Fruit fly (Drosophila melanogaster) whole organism, embryonic: Measurements from ENCODE around the gene Rbbp5.

ENCODE experiments used
- Ada2b ChIP-seq: fragments of 200-800 bp; sonication (Bioruptor generic); IDR thresholded peaks from 2 replicates; pipeline ENCODE4 v1.3.6; 2022; ENCODE audit warnings: missing biosample characterization, missing genetic modification characterization
- Asciz ChIP-seq: fragments of 200-800 bp; sonication (Bioruptor generic); optimal IDR thresholded peaks from 2 replicates; lab custom pipeline; 2017; ENCODE audit warnings: missing biosample characterization, mild to moderate bottlenecking, missing genetic modification characterization, missing genetic modification reagents
- Atf-2 ChIP-seq: fragments of 200-800 bp; sonication (Bioruptor generic); optimal IDR thresholded peaks from 2 replicates; lab custom pipeline; 2016; ENCODE audit warnings: missing biosample characterization, missing genetic modification characterization
- CG10565 ChIP-seq: fragments of 200-800 bp; sonication (Bioruptor generic); optimal IDR thresholded peaks from 3 replicates; lab custom pipeline; 2016; ENCODE audit warnings: missing biosample characterization, mild to moderate bottlenecking, missing genetic modification characterization
- CG12104 ChIP-seq: fragments of 200-800 bp; sonication (Bioruptor generic); optimal IDR thresholded peaks from 3 replicates; lab custom pipeline; 2016; ENCODE audit warnings: missing biosample characterization, missing genetic modification characterization
- CG14050 ChIP-seq: fragments of 200-800 bp; sonication (Bioruptor generic); IDR thresholded peaks from 3 replicates; pipeline ENCODE4 v1.3.6; 2022; ENCODE audit warnings: missing biosample characterization, missing genetic modification characterization
- CG15601 ChIP-seq: fragments of 200-800 bp; sonication (Bioruptor generic); optimal IDR thresholded peaks from 3 replicates; lab custom pipeline; 2019; ENCODE audit warnings: missing biosample characterization, mild to moderate bottlenecking, missing genetic modification characterization, moderate library complexity
- CG17385 ChIP-seq: fragments of 200-800 bp; sonication (Bioruptor generic); optimal IDR thresholded peaks from 3 replicates; lab custom pipeline; 2018; ENCODE audit warnings: missing biosample characterization, mild to moderate bottlenecking, missing genetic modification characterization
- CG1792 ChIP-seq: fragments of 200-800 bp; sonication (Bioruptor generic); optimal IDR thresholded peaks from 2 replicates; lab custom pipeline; 2016; ENCODE audit warnings: missing biosample characterization, missing genetic modification characterization
- CG2116 ChIP-seq: fragments of 200-800 bp; sonication (Bioruptor generic); optimal IDR thresholded peaks from 3 replicates; lab custom pipeline; 2018; ENCODE audit warnings: missing biosample characterization, mild to moderate bottlenecking, missing genetic modification characterization
- CG2875 ChIP-seq: fragments of 200-800 bp; sonication (Bioruptor generic); optimal IDR thresholded peaks from 2 replicates; lab custom pipeline; 2017; ENCODE audit warnings: missing biosample characterization, mild to moderate bottlenecking, missing genetic modification characterization, missing genetic modification reagents
- CG7963 ChIP-seq: fragments of 200-800 bp; sonication (Bioruptor generic); IDR thresholded peaks from 3 replicates; pipeline ENCODE4 v1.3.6; 2022; ENCODE audit warnings: missing biosample characterization, missing genetic modification characterization; ENCODE audit not compliant: partially characterized antibody
- CG9817 ChIP-seq: fragments of 200-800 bp; sonication (Bioruptor generic); optimal IDR thresholded peaks from 2 replicates; lab custom pipeline; 2018; ENCODE audit warnings: missing biosample characterization, mild to moderate bottlenecking, missing genetic modification characterization, moderate library complexity
- CkIIα-i1 ChIP-seq: fragments of 200-800 bp; sonication (Bioruptor generic); IDR thresholded peaks from 2 replicates; pipeline ENCODE4 v1.3.6; 2022; ENCODE audit warnings: missing biosample characterization, missing genetic modification characterization
- Dad ChIP-seq: fragments of 200-800 bp; sonication (Bioruptor generic); optimal IDR thresholded peaks from 3 replicates; lab custom pipeline; 2016; ENCODE audit warnings: missing biosample characterization, missing genetic modification characterization
- Dbx ChIP-seq: fragments of 200-800 bp; sonication (Bioruptor generic); IDR thresholded peaks from 3 replicates; pipeline ENCODE4 v1.3.6; 2022; ENCODE audit warnings: missing biosample characterization, missing genetic modification characterization
- Dek ChIP-seq: fragments of 200-800 bp; sonication (Bioruptor generic); optimal IDR thresholded peaks from 3 replicates; lab custom pipeline; 2019; ENCODE audit warnings: missing biosample characterization, mild to moderate bottlenecking, missing genetic modification characterization, moderate library complexity
- Ets65A ChIP-seq: fragments of 200-800 bp; sonication (Bioruptor generic); peaks from one replicate; lab custom pipeline; 2016; ENCODE audit warnings: missing biosample characterization, missing genetic modification characterization
- HLH54F ChIP-seq: fragments of 200-800 bp; sonication (Bioruptor generic); optimal IDR thresholded peaks from 3 replicates; lab custom pipeline; 2016; ENCODE audit warnings: missing biosample characterization, missing genetic modification characterization
- HLHmδ ChIP-seq: fragments of 200-800 bp; sonication (Bioruptor generic); optimal IDR thresholded peaks from 2 replicates; lab custom pipeline; 2018; ENCODE audit warnings: missing biosample characterization, mild to moderate bottlenecking, missing genetic modification characterization, moderate library complexity
- Med ChIP-seq: fragments of 200-800 bp; sonication (Bioruptor generic); peaks from one replicate; lab custom pipeline; 2016; ENCODE audit warnings: missing biosample characterization, missing genetic modification characterization, mild to moderate bottlenecking, inconsistent platforms, moderate library complexity
- Stat92E ChIP-seq, 3 experiments: fragments of >200 bp in 2 of 3; fragments of 200-800 bp in 1 of 3; sonication (Bioruptor generic) in 1 of 3; optimal IDR thresholded peaks; 2 replicates each; lab custom pipeline; 2017 to 2019; ENCODE audit warnings: missing biosample characterization in 3 of 3, missing genetic modification characterization in 3 of 3, mild to moderate bottlenecking in 1 of 3, moderate library complexity in 1 of 3
- Taf1 ChIP-seq: fragments of 200-800 bp; sonication (Bioruptor generic); IDR thresholded peaks from 2 replicates; pipeline ENCODE4 v1.3.6; 2022; ENCODE audit warnings: missing biosample characterization, missing genetic modification characterization
- Trl ChIP-seq, 3 experiments: fragments of >200 bp in 2 of 3; fragments of 200-800 bp in 1 of 3; sonication (Bioruptor generic) in 1 of 3; optimal IDR thresholded peaks; 2 replicates in 1 of 3; 3 replicates in 2 of 3; lab custom pipeline; 2016 to 2017; ENCODE audit warnings: missing biosample characterization in 1 of 3, missing genetic modification characterization in 1 of 3
- amos ChIP-seq: fragments of 200-800 bp; sonication (Bioruptor generic); IDR thresholded peaks from 2 replicates; pipeline ENCODE4 v1.3.6; 2022; ENCODE audit warnings: missing biosample characterization, missing genetic modification characterization; ENCODE audit not compliant: partially characterized antibody
- aop ChIP-seq: fragments of 200-800 bp; sonication (Bioruptor generic); IDR thresholded peaks from 2 replicates; pipeline ENCODE4 v1.3.6; 2022; ENCODE audit warnings: missing biosample characterization, missing genetic modification characterization
- bab2 ChIP-seq: fragments of 200-800 bp; sonication (Bioruptor generic); optimal IDR thresholded peaks from 2 replicates; lab custom pipeline; 2016; ENCODE audit warnings: missing biosample characterization, missing genetic modification characterization
- bbx ChIP-seq: fragments of 200-800 bp; sonication (Bioruptor generic); IDR thresholded peaks from 2 replicates; pipeline ENCODE4 v1.3.6; 2022; ENCODE audit warnings: missing biosample characterization, missing genetic modification characterization; ENCODE audit not compliant: partially characterized antibody
- btn ChIP-seq: fragments of 200-800 bp; sonication (Bioruptor generic); optimal IDR thresholded peaks from 2 replicates; lab custom pipeline; 2016; ENCODE audit warnings: missing biosample characterization, missing genetic modification characterization
- cg ChIP-seq: fragments of 200-800 bp; sonication (Bioruptor generic); optimal IDR thresholded peaks from 3 replicates; lab custom pipeline; 2019; ENCODE audit warnings: missing biosample characterization, mild to moderate bottlenecking, missing genetic modification characterization, moderate library complexity
- croc ChIP-seq: fragments of 200-800 bp; sonication (Bioruptor generic); conservative IDR thresholded peaks from 3 replicates; pipeline ENCODE4 v1.3.6; 2022; ENCODE audit warnings: missing biosample characterization, missing genetic modification characterization
- crol ChIP-seq: fragments of 200-800 bp; sonication (Bioruptor generic); IDR thresholded peaks from 2 replicates; pipeline ENCODE4 v1.3.6; 2022; ENCODE audit warnings: missing biosample characterization, missing genetic modification characterization
- cwo ChIP-seq: fragments of 200-800 bp; sonication (Bioruptor generic); optimal IDR thresholded peaks from 3 replicates; lab custom pipeline; 2017; ENCODE audit warnings: missing biosample characterization, missing genetic modification characterization, mild to moderate bottlenecking, moderate library complexity, missing genetic modification reagents
- org-1 ChIP-seq: fragments of 200-800 bp; sonication (Bioruptor generic); optimal IDR thresholded peaks from 2 replicates; lab custom pipeline; 2017; ENCODE audit warnings: missing biosample characterization, missing genetic modification characterization
- pho ChIP-seq: fragments of 200-800 bp; sonication (Bioruptor generic); optimal IDR thresholded peaks from 2 replicates; lab custom pipeline; 2016; ENCODE audit warnings: missing biosample characterization, missing genetic modification characterization
- phol ChIP-seq: fragments of 200-800 bp; sonication (Bioruptor generic); optimal IDR thresholded peaks from 3 replicates; lab custom pipeline; 2018; ENCODE audit warnings: missing biosample characterization, mild to moderate bottlenecking, missing genetic modification characterization, moderate library complexity
- repo ChIP-seq: fragments of 200-800 bp; sonication (Bioruptor generic); optimal IDR thresholded peaks from 2 replicates; lab custom pipeline; 2016; ENCODE audit warnings: missing biosample characterization, missing genetic modification characterization
- shn ChIP-seq: fragments of 200-800 bp; sonication (Bioruptor generic); optimal IDR thresholded peaks from 3 replicates; lab custom pipeline; 2016; ENCODE audit warnings: missing biosample characterization, missing genetic modification characterization
- sisA ChIP-seq: fragments of 200-800 bp; sonication (Bioruptor generic); IDR thresholded peaks from 2 replicates; pipeline ENCODE4 v1.3.6; 2022; ENCODE audit warnings: missing biosample characterization, missing genetic modification characterization
- slp2 ChIP-seq: fragments of 200-800 bp; sonication (Bioruptor generic); optimal IDR thresholded peaks from 2 replicates; lab custom pipeline; 2016; ENCODE audit warnings: missing biosample characterization, missing genetic modification characterization
- tin ChIP-seq: fragments of 200-800 bp; sonication (Bioruptor generic); optimal IDR thresholded peaks from 3 replicates; lab custom pipeline; 2016; ENCODE audit warnings: missing biosample characterization, missing genetic modification characterization
- tll ChIP-seq, 2 experiments: fragments of 200-800 bp in 1 of 2; fragments of >200 bp in 1 of 2; sonication (Bioruptor generic) in 1 of 2; optimal IDR thresholded peaks; 2 replicates each; lab custom pipeline; 2017 to 2019; ENCODE audit warnings: missing biosample characterization in 2 of 2, missing genetic modification characterization in 2 of 2, mild to moderate bottlenecking in 1 of 2, moderate library complexity in 1 of 2
- toy ChIP-seq: fragments of 200-800 bp; sonication (Bioruptor generic); IDR thresholded peaks from 2 replicates; pipeline ENCODE4 v1.3.6; 2022; ENCODE audit warnings: missing biosample characterization, missing genetic modification characterization
- trem ChIP-seq: fragments of 200-800 bp; optimal IDR thresholded peaks from 3 replicates; lab custom pipeline; 2019; ENCODE audit warnings: missing biosample characterization, mild to moderate bottlenecking, missing genetic modification characterization, moderate library complexity
- ttk ChIP-seq: fragments of 200-800 bp; sonication (Bioruptor generic); IDR thresholded peaks from 2 replicates; pipeline ENCODE4 v2.1.2; 2022; ENCODE audit warnings: missing biosample characterization, missing genetic modification characterization
- unc-4 ChIP-seq: fragments of 200-800 bp; sonication (Bioruptor generic); IDR thresholded peaks from 2 replicates; pipeline ENCODE4 v1.3.6; 2022; ENCODE audit warnings: missing biosample characterization, missing genetic modification characterization; ENCODE audit not compliant: partially characterized antibody
- unpg ChIP-seq: fragments of 200-800 bp; sonication (Bioruptor generic); optimal IDR thresholded peaks from 3 replicates; lab custom pipeline; 2018; ENCODE audit warnings: missing biosample characterization, mild to moderate bottlenecking, missing genetic modification characterization, moderate library complexity
- vvl ChIP-seq: fragments of 200-800 bp; sonication (Bioruptor generic); IDR thresholded peaks from 2 replicates; pipeline ENCODE4 v1.3.6; 2022; ENCODE audit warnings: missing biosample characterization, missing genetic modification characterization
- yki ChIP-seq: fragments of >200 bp; optimal IDR thresholded peaks from 3 replicates; lab custom pipeline; 2018

Gene Rbbp5

DNA sequence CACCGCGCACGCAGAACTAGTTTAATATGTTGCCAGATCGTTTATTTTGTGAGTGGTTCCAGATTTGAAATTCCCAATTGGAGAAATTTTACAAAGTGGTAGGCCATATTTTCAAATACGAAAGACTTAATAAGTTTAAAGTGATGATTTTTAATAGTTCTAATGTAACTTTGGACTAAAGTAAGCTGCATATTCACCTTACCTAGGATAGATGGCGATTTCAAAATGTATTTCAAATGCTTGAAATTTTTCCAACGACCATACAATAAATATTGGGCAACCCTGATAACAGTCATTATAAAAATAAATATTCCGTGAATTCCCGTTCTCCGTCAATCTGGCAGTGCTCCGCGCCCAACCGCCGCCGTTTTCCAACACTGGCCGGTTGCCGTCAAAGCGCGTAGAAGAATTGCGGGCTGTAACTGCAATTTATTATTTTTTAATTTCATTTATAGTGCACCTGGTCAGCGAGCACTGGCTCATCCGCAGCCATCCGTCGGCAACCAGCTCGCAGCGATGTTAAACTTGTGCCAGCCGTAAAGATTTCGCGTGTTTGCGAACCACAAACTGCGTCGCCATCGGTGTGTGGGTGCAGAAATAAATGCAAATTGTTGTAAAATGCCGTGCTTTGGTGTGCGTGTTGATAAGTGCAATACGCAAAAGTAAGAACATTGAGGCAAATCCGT, 28.3 kb upstream of the Rbbp5 start, which contains the start of the genes Ide and RhoBTB (continued):
- TF ChIP-seq toy, result 0 out of 2 replicates have a peak, but pooled peaks have one; percentile 21
- peak; percentile 58 for TF ChIP-seq cwo
- TF ChIP-seq CG14050 (GFP tag; lab: Robert Waterston, UW), result peak; percentile 33; the same call in 1 of the 3 replicates
- TF ChIP-seq CkIIα-i1, result no peak
- peak; percentile 12 for TF ChIP-seq btn
- TF ChIP-seq phol (tag; lab: Kevin White, UChicago), result peak; percentile 90
- no peak for TF ChIP-seq HLHmδ
- peak; percentile 98 for TF ChIP-seq trem (tag; lab: Kevin White, UChicago)
- TF ChIP-seq HLH54F, result peak; percentile 90
- TF ChIP-seq bab2 (GFP tag; lab: Kevin White, UChicago), result peak; percentile 89
- TF ChIP-seq CG2875 (GFP tag; lab: Kevin White, UChicago), result no peak
- peak; percentile 45 for TF ChIP-seq Dad
- peak; percentile 84 for TF ChIP-seq sisA (GFP tag; lab: Robert Waterston, UW)
- peak; percentile 24 for TF ChIP-seq cg (GFP tag; lab: Kevin White, UChicago)
- TF ChIP-seq Ets65A (GFP tag; lab: Kevin White, UChicago), result peak; percentile 99
- TF ChIP-seq shn (GFP tag; lab: Kevin White, UChicago), result peak; percentile 90
- TF ChIP-seq unc-4 (GFP tag; lab: Robert Waterston, UW), result no peak
- no peak for TF ChIP-seq CG10565 (GFP tag; lab: Kevin White, UChicago)
- TF ChIP-seq amos (GFP tag; lab: Robert Waterston, UW), result 0 out of 2 replicates have a peak, but pooled peaks have one; percentile 10
- TF ChIP-seq Dbx (GFP tag; lab: Robert Waterston, UW), result peak; percentile 86
- TF ChIP-seq CG17385 (GFP tag; lab: Kevin White, UChicago), result peak; percentile 68
- TF ChIP-seq slp2, result peak; percentile 59
- TF ChIP-seq bbx (GFP tag; lab: Robert Waterston, UW), result no peak
- peak; percentile 92 for TF ChIP-seq pho
- peak; percentile 53 for TF ChIP-seq ttk (GFP tag; lab: Robert Waterston, UW)
- peak; percentile 73 for TF ChIP-seq Dek (tag; lab: Kevin White, UChicago)
- peak in 1 of 2 experiments; percentile 16 for TF ChIP-seq tll (GFP tag; optimal IDR thresholded peaks at IDR 0.05; lab: Kevin White, UChicago)
- no peak for TF ChIP-seq CG7963 (GFP tag; lab: Robert Waterston, UW)
- no peak for TF ChIP-seq Stat92E (GFP tag; optimal IDR thresholded peaks at IDR 0.05; lab: Kevin White, UChicago)
- peak; percentile 73 for TF ChIP-seq CG1792 (GFP tag; lab: Kevin White, UChicago)
- peak; percentile 69 for TF ChIP-seq CG12104
- TF ChIP-seq Asciz (GFP tag; lab: Kevin White, UChicago), result no peak
- peak; percentile 95 for TF ChIP-seq CG9817
- peak; percentile 48 for TF ChIP-seq croc
- TF ChIP-seq Taf1, result peak; percentile 62; the same call in 1 of the 2 replicates
- TF ChIP-seq vvl (GFP tag; lab: Robert Waterston, UW), result peak; percentile 66; the same call in 1 of the 2 replicates
- peak; percentile 94 for TF ChIP-seq Med
- TF ChIP-seq yki (lab: Kevin White, UChicago), result no peak
- TF ChIP-seq org-1 (GFP tag; lab: Kevin White, UChicago), result peak; percentile 23
- TF ChIP-seq Ada2b (GFP tag; lab: Robert Waterston, UW), result peak; percentile 55; the same call in 1 of the 2 replicates
- TF ChIP-seq unpg (GFP tag; lab: Kevin White, UChicago), result no peak
- TF ChIP-seq CG2116 (GFP tag; lab: Kevin White, UChicago), result peak; percentile 79
- TF ChIP-seq Trl (optimal IDR thresholded peaks at IDR 0.05; lab: Kevin White, UChicago), result peak in 1 of 2 experiments; percentile 23
- TF ChIP-seq Trl (GFP tag; optimal IDR thresholded peaks at IDR 0.05; lab: Kevin White, UChicago), result peak; percentile 86
- peak; percentile 64 for TF ChIP-seq repo (GFP tag; lab: Kevin White, UChicago)
- TF ChIP-seq crol (GFP tag; lab: Robert Waterston, UW), result peak; percentile 36; the same call in 1 of the 2 replicates
- TF ChIP-seq tin (GFP tag; lab: Kevin White, UChicago), result peak; percentile 77
- peak; percentile 85 for TF ChIP-seq Atf-2
- no peak for TF ChIP-seq CG15601 (tag; lab: Kevin White, UChicago)
- TF ChIP-seq aop, result no peak
